Fruit fly (Drosophila melanogaster) whole organism, adult: ENCODE measurements around the gene CG11588.

Experiments used
- CG11617 ChIP-seq: fragments of 200-800 bp; sonication (Bioruptor generic); optimal IDR thresholded peaks from 2 replicates; lab custom pipeline; 2017; ENCODE audit warnings: mild to moderate bottlenecking, missing biosample characterization, missing genetic modification reagents, missing genetic modification characterization
- CG12768 ChIP-seq: fragments of 200-800 bp; sonication (Bioruptor generic); optimal IDR thresholded peaks from 2 replicates; lab custom pipeline; 2017; ENCODE audit warnings: missing biosample characterization, missing genetic modification characterization, mild to moderate bottlenecking, moderate library complexity, missing genetic modification reagents
- CG14711 ChIP-seq: fragments of 200-800 bp; sonication (Bioruptor generic); optimal IDR thresholded peaks from 2 replicates; lab custom pipeline; 2018; ENCODE audit warnings: missing biosample characterization, mild to moderate bottlenecking, missing genetic modification characterization, moderate library complexity
- CG1620 ChIP-seq: fragments of 200-800 bp; sonication (Bioruptor generic); optimal IDR thresholded peaks from 2 replicates; lab custom pipeline; 2016; ENCODE audit warnings: missing biosample characterization, missing genetic modification characterization
- CG33017 ChIP-seq: fragments of 200-800 bp; sonication (Bioruptor generic); optimal IDR thresholded peaks from 2 replicates; lab custom pipeline; 2018; ENCODE audit warnings: missing biosample characterization, mild to moderate bottlenecking, missing genetic modification characterization, moderate library complexity
- CG5204 ChIP-seq: fragments of 200-800 bp; sonication (Bioruptor generic); optimal IDR thresholded peaks from 2 replicates; lab custom pipeline; 2016; ENCODE audit warnings: missing biosample characterization, missing genetic modification characterization
- CG7045 ChIP-seq: fragments of 200-800 bp; sonication (Bioruptor generic); optimal IDR thresholded peaks from 2 replicates; lab custom pipeline; 2017; ENCODE audit warnings: missing biosample characterization, mild to moderate bottlenecking, missing genetic modification characterization
- CG7101 ChIP-seq: fragments of 200-800 bp; sonication (Bioruptor generic); optimal IDR thresholded peaks from 2 replicates; lab custom pipeline; 2018; ENCODE audit warnings: missing biosample characterization, mild to moderate bottlenecking, missing genetic modification characterization, moderate library complexity
- Clk ChIP-seq: fragments of 200-800 bp; sonication (Bioruptor generic); optimal IDR thresholded peaks from 2 replicates; lab custom pipeline; 2017; ENCODE audit warnings: missing biosample characterization, missing genetic modification characterization
- Crg-1 ChIP-seq: fragments of 200-800 bp; sonication (Bioruptor generic); optimal IDR thresholded peaks from 2 replicates; lab custom pipeline; 2016; ENCODE audit warnings: missing biosample characterization, missing genetic modification characterization
- Hr96 ChIP-seq: fragments of 200-800 bp; sonication (Bioruptor generic); optimal IDR thresholded peaks from 2 replicates; lab custom pipeline; 2016; ENCODE audit warnings: missing biosample characterization, missing genetic modification characterization
- Mnt ChIP-seq: fragments of 200-800 bp; sonication (Bioruptor generic); optimal IDR thresholded peaks from 2 replicates; lab custom pipeline; 2016; ENCODE audit warnings: missing biosample characterization, mild to moderate bottlenecking, missing genetic modification characterization
- bab1 ChIP-seq: fragments of 200-800 bp; sonication (Bioruptor generic); optimal IDR thresholded peaks from 3 replicates; lab custom pipeline; 2019; ENCODE audit warnings: missing biosample characterization, mild to moderate bottlenecking, missing genetic modification characterization, moderate library complexity
- cic ChIP-seq: fragments of 200-800 bp; sonication (Bioruptor generic); optimal IDR thresholded peaks from 2 replicates; lab custom pipeline; 2017; ENCODE audit warnings: missing biosample characterization, mild to moderate bottlenecking, missing genetic modification characterization, moderate library complexity
- cnc ChIP-seq, 2 experiments: fragments of >200 bp; optimal IDR thresholded peaks; 2 replicates each; lab custom pipeline; 2017
- kay ChIP-seq: fragments of 200-800 bp; sonication (Bioruptor generic); peaks from one replicate; lab custom pipeline; 2016; ENCODE audit warnings: missing biosample characterization, missing genetic modification characterization, borderline replicate concordance
- ovo ChIP-seq: fragments of 200-800 bp; sonication (Bioruptor generic); optimal IDR thresholded peaks from 2 replicates; lab custom pipeline; 2016; ENCODE audit warnings: missing biosample characterization, missing genetic modification characterization
- pad ChIP-seq: fragments of 200-800 bp; sonication (Bioruptor generic); optimal IDR thresholded peaks from 3 replicates; lab custom pipeline; 2017; ENCODE audit warnings: missing biosample characterization, missing genetic modification characterization, mild to moderate bottlenecking, moderate library complexity, missing genetic modification reagents
- tj ChIP-seq: fragments of 200-800 bp; sonication (Bioruptor generic); optimal IDR thresholded peaks from 3 replicates; lab custom pipeline; 2017; ENCODE audit warnings: missing biosample characterization, mild to moderate bottlenecking, missing genetic modification characterization, moderate library complexity
- toe ChIP-seq: fragments of 200-800 bp; sonication (Bioruptor generic); optimal IDR thresholded peaks from 2 replicates; lab custom pipeline; 2016; ENCODE audit warnings: missing biosample characterization, missing genetic modification characterization

Gene CG11588

DNA sequence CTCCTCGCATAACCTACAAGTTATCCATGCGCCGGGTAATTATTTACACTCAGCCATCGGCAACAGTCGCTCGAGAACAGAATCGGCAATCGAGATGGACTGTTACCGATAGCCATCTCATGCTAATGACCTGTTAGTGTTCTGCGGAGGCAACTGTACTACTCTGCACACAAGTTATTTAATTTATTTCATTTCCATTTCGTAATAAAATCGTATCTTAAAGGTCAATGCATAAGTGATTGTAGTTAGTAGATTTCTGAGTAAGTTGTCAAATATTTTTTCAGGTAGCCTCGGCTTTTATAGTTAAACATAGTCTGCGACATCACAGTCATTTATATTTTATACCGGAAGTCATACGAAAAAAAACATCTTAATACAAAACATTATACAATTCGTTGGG is at the start of gene CG11588:
Gene CG11588, plus strand, starts transcription at position 301 of the 400 bp plus-strand sequence.
- no peak for TF ChIP-seq toe (GFP tag; lab: Kevin White, UChicago)
- TF ChIP-seq tj (GFP tag; lab: Kevin White, UChicago) = no peak
- TF ChIP-seq cic (GFP tag; lab: Kevin White, UChicago) = no peak
- TF ChIP-seq CG33017 (tag; lab: Kevin White, UChicago) = no peak
- TF ChIP-seq ovo (GFP tag; lab: Kevin White, UChicago) = no peak
- no peak for TF ChIP-seq CG1620
- no peak for TF ChIP-seq Hr96 (GFP tag; lab: Kevin White, UChicago)
- TF ChIP-seq cnc (optimal IDR thresholded peaks at IDR 0.05; lab: Kevin White, UChicago) = no peak
- no peak for TF ChIP-seq CG5204 (GFP tag; lab: Kevin White, UChicago)
- TF ChIP-seq pad (GFP tag; lab: Kevin White, UChicago) = no peak
- TF ChIP-seq CG11617 (GFP tag; lab: Kevin White, UChicago) = no peak
- no peak for TF ChIP-seq CG7045 (GFP tag; lab: Kevin White, UChicago)
- TF ChIP-seq CG7101 (tag; lab: Kevin White, UChicago) = no peak
- no peak for TF ChIP-seq Crg-1 (GFP tag; lab: Kevin White, UChicago)
- no peak for TF ChIP-seq CG14711
- TF ChIP-seq CG12768 (GFP tag; lab: Kevin White, UChicago) = no peak
- TF ChIP-seq Clk (GFP tag; lab: Kevin White, UChicago) = no peak
- no peak for TF ChIP-seq kay (GFP tag; lab: Kevin White, UChicago)
- no peak for TF ChIP-seq bab1 (GFP tag; lab: Kevin White, UChicago)

DNA sequence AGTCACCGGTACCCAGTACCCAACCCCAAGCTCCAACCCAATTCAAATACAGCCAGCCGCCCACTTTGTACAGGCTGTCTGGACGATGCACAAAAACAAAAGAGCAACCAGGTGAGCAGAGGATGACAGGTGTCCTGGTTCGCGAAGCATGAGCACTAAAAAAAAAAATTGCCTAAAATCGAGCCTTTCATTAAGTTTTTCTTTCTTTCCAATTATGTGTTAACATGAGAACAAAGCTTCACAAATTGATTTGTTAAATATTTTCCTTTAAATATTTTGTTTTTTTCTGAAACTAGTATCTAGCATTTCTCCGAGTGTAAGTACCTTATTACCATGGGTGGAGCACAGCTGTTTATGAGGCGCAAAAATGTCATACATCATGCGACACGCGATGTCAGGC is 46.6 kb upstream of the CG11588 start:
- TF ChIP-seq CG33017 (tag; lab: Kevin White, UChicago) = no peak
- no peak for TF ChIP-seq Clk (GFP tag; lab: Kevin White, UChicago)
- TF ChIP-seq cic (GFP tag; lab: Kevin White, UChicago) = no peak
- no peak for TF ChIP-seq pad (GFP tag; lab: Kevin White, UChicago)
- TF ChIP-seq Crg-1 (GFP tag; lab: Kevin White, UChicago) = no peak
- no peak for TF ChIP-seq cnc (optimal IDR thresholded peaks at IDR 0.05; lab: Kevin White, UChicago)
- no peak for TF ChIP-seq CG14711
- TF ChIP-seq CG11617 (GFP tag; lab: Kevin White, UChicago) = no peak
- TF ChIP-seq CG12768 (GFP tag; lab: Kevin White, UChicago) = no peak
- no peak for TF ChIP-seq kay (GFP tag; lab: Kevin White, UChicago)

DNA sequence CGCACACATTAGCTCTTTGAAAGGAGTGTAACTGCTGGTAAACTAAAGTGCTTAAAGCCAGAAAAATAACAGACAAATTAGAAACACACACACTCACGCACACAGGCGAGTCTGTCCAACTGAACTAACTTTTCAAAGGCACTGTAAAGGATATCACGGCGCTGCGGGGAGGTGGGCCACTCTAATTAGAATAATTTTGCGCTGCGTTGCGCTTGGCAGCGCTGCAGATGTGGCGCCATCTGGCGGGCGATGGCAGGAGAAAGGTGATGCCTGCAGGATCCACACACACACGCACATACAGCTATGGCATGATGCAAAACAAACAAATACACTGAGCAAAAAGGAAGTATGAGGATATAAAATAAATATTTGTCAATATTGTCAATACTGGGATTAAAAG is 45.3 kb upstream of the CG11588 start:
- TF ChIP-seq CG33017 (tag; lab: Kevin White, UChicago) (no peak), CG7101 (tag; lab: Kevin White, UChicago) (no peak), CG14711 (no peak), CG7045 (GFP tag; lab: Kevin White, UChicago) (no peak)

DNA sequence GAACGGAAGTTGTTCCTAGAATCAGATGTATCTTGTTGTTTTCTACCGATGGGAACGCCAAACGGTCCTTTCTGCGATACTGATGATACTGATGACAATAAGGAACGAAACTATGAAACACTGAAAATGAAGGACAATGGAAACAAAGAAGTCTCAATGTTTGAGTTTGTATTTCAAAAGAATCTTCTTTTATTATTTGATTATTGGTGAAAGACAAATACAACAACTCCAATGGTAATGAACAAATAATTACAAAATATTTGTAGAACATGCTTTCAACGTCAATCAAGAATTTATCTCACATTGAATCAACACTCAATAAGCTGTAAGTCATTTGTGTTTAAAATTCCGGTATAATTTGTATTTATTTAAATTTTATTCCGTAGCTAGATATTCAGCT is 42.5 kb upstream of the CG11588 start, which contains the start of gene Sprn:
Gene Sprn, plus strand, starts transcription at position 301 of the 400 bp plus-strand sequence.
- no peak for TF ChIP-seq ovo (GFP tag; lab: Kevin White, UChicago)
- TF ChIP-seq bab1 (GFP tag; lab: Kevin White, UChicago) = no peak
- TF ChIP-seq CG14711 = no peak
- no peak for TF ChIP-seq CG11617 (GFP tag; lab: Kevin White, UChicago)
- no peak for TF ChIP-seq Mnt (GFP tag; lab: Kevin White, UChicago)
- TF ChIP-seq cnc (optimal IDR thresholded peaks at IDR 0.05; lab: Kevin White, UChicago) = no peak
- no peak for TF ChIP-seq CG5204 (GFP tag; lab: Kevin White, UChicago)
- no peak for TF ChIP-seq CG7045 (GFP tag; lab: Kevin White, UChicago)
- no peak for TF ChIP-seq kay (GFP tag; lab: Kevin White, UChicago)
- no peak for TF ChIP-seq CG12768 (GFP tag; lab: Kevin White, UChicago)
- TF ChIP-seq pad (GFP tag; lab: Kevin White, UChicago) = no peak
- no peak for TF ChIP-seq CG1620
- TF ChIP-seq CG33017 (tag; lab: Kevin White, UChicago) = no peak
- no peak for TF ChIP-seq Hr96 (GFP tag; lab: Kevin White, UChicago)
- no peak for TF ChIP-seq tj (GFP tag; lab: Kevin White, UChicago)
- TF ChIP-seq cic (GFP tag; lab: Kevin White, UChicago) = no peak
- TF ChIP-seq Crg-1 (GFP tag; lab: Kevin White, UChicago) = no peak
- no peak for TF ChIP-seq toe (GFP tag; lab: Kevin White, UChicago)

DNA sequence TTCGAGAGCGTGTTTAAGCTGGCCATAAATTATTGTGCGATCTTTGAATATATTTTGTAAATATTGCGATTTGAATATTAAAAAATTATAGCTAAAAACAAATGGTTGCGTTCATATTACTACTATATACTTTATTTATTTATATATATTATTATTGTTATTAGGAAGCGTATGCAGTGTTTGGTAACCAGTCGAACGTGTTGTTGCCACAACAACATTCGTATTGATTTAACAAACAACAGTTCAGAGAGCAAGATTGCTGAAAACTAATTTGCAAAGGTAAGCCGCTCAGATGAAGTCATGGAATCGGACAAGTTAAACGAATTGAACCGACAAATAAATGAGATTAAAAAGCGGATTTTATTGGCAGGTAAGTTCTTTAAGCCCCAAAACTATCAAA is 40.2 kb upstream of the CG11588 start, which contains the start of gene CCDC151:
Gene CCDC151, plus strand, starts transcription at position 301 of the 400 bp plus-strand sequence.
- TF ChIP-seq Hr96 (GFP tag; lab: Kevin White, UChicago) (no peak), tj (GFP tag; lab: Kevin White, UChicago) (no peak), cic (GFP tag; lab: Kevin White, UChicago) (no peak), kay (GFP tag; lab: Kevin White, UChicago) (no peak), ovo (GFP tag; lab: Kevin White, UChicago) (no peak), Clk (GFP tag; lab: Kevin White, UChicago) (no peak)

DNA sequence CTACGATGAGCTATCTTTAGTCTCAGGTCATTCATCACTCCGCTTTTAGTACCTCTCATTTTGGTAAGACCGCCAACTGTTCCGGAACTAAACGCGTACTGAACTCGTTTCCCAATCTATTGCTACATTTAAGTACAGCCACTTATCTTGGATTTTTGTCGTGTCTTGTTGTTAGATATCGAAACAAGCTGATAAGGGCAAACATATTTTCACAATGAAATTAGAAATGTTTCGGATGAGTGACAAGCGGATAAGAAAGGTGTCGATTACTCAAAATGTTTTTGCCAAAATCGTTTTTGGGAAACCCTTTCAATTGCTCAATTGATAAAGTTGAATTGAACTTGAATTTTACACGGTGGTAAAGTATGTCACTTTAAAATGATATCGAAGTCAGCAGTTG is 32.4 kb upstream of the CG11588 start, which contains the start of gene CG5897:
Gene CG5897, minus strand, starts transcription at position 101 of the 400 bp plus-strand sequence.
- TF ChIP-seq CG12768 (GFP tag; lab: Kevin White, UChicago) (no peak), bab1 (GFP tag; lab: Kevin White, UChicago) (no peak)
